Fruit fly (Drosophila melanogaster): ENCODE data around the gene CG17110.

CG17110 gene

dm6 chr3R:23060166-23060565 is 31.4 kb upstream of the CG17110 start:
- TF ChIP-seq dmrt93B (GFP tag; optimal IDR thresholded peaks at IDR 0.05) (no peak), tai (GFP tag; optimal IDR thresholded peaks at IDR 0.05) (no peak), psq (GFP tag; optimal IDR thresholded peaks at IDR 0.05) (no peak), woc (GFP tag; optimal IDR thresholded peaks at IDR 0.05) (no peak), fru (GFP tag; optimal IDR thresholded peaks at IDR 0.05) (no peak), Mio (GFP tag; optimal IDR thresholded peaks at IDR 0.05) (no peak), Dif (GFP tag; optimal IDR thresholded peaks at IDR 0.05; ENCODE audit: partially characterized antibody) (no peak), sv (GFP tag; optimal IDR thresholded peaks at IDR 0.05) (no peak)

- no peak for TF ChIP-seq N (GFP tag; optimal IDR thresholded peaks at IDR 0.05)
- TF ChIP-seq h (GFP tag; optimal IDR thresholded peaks at IDR 0.05) = peak; percentile 24
- TF ChIP-seq psq (GFP tag; optimal IDR thresholded peaks at IDR 0.05) = peak; percentile 13
- TF ChIP-seq Dfd (GFP tag; optimal IDR thresholded peaks at IDR 0.05) = no peak
- TF ChIP-seq foxo (GFP tag; optimal IDR thresholded peaks at IDR 0.05) = peak in 1 of 2 experiments; percentile 24
- TF ChIP-seq dmrt93B (GFP tag; optimal IDR thresholded peaks at IDR 0.05) = no peak
- TF ChIP-seq brk (GFP tag; optimal IDR thresholded peaks at IDR 0.05) = no peak
- TF ChIP-seq sage (GFP tag; optimal IDR thresholded peaks at IDR 0.05) = peak; percentile 10
- no peak for TF ChIP-seq pan (optimal IDR thresholded peaks at IDR 0.05)
- no peak for TF ChIP-seq Abd-B (GFP tag; optimal IDR thresholded peaks at IDR 0.05)
- no peak for TF ChIP-seq CG9705 (GFP tag; optimal IDR thresholded peaks at IDR 0.05)
- peak; percentile 35 for TF ChIP-seq rgr (GFP tag; optimal IDR thresholded peaks at IDR 0.05)
- no peak for TF ChIP-seq Rel (GFP tag; optimal IDR thresholded peaks at IDR 0.05)
- peak; percentile 59 for TF ChIP-seq Rel (tag; optimal IDR thresholded peaks at IDR 0.05)
- TF ChIP-seq Dif (GFP tag; optimal IDR thresholded peaks at IDR 0.05; ENCODE audit: partially characterized antibody) = no peak
Observed at dm6 chr3R:23061209-23061608, 30.3 kb upstream of the CG17110 start, which contains the start of the genes sav and Ublcp1. Gene sav, minus strand, starts transcription at chr3R:23061304. Gene Ublcp1, plus strand, starts transcription at chr3R:23061493.

dm6 chr3R:23067209-23067826 is 24.2 kb upstream of the CG17110 start, which contains the start of gene CG17111:
Gene CG17111, minus strand, starts transcription at chr3R:23067259.
- TF ChIP-seq woc (GFP tag; optimal IDR thresholded peaks at IDR 0.05) (no peak), Dif (GFP tag; optimal IDR thresholded peaks at IDR 0.05; ENCODE audit: partially characterized antibody) (no peak), sv (GFP tag; optimal IDR thresholded peaks at IDR 0.05) (peak; percentile 29), Sp1 (GFP tag; optimal IDR thresholded peaks at IDR 0.05) (no peak), CG9705 (GFP tag; optimal IDR thresholded peaks at IDR 0.05) (no peak), usp (GFP tag; optimal IDR thresholded peaks at IDR 0.05) (no peak), Myc (optimal IDR thresholded peaks at IDR 0.05) (no peak), dl (GFP tag; optimal IDR thresholded peaks at IDR 0.05; ENCODE audit: insufficient read depth in 1 of 2, partially characterized antibody in 2 of 2) (no peak), Jra (GFP tag; optimal IDR thresholded peaks at IDR 0.05) (no peak), Dfd (GFP tag; optimal IDR thresholded peaks at IDR 0.05) (no peak), dmrt93B (GFP tag; optimal IDR thresholded peaks at IDR 0.05) (no peak), psq (GFP tag; optimal IDR thresholded peaks at IDR 0.05) (no peak), ey (GFP tag; optimal IDR thresholded peaks at IDR 0.05) (no peak), Rel (GFP tag; optimal IDR thresholded peaks at IDR 0.05) (no peak), Rel (tag; optimal IDR thresholded peaks at IDR 0.05) (no peak), fru (GFP tag; optimal IDR thresholded peaks at IDR 0.05) (peak; percentile 8), Mio (GFP tag; optimal IDR thresholded peaks at IDR 0.05) (no peak), Abd-B (GFP tag; optimal IDR thresholded peaks at IDR 0.05) (no peak), N (GFP tag; optimal IDR thresholded peaks at IDR 0.05) (no peak), dsf (GFP tag; optimal IDR thresholded peaks at IDR 0.05; ENCODE audit: borderline replicate concordance) (no peak), HLH106 (tag; optimal IDR thresholded peaks at IDR 0.05) (peak; percentile 35), CrebA (GFP tag; optimal IDR thresholded peaks at IDR 0.05; ENCODE audit: borderline replicate concordance) (no peak), foxo (GFP tag; optimal IDR thresholded peaks at IDR 0.05) (peak in 1 of 2 experiments; percentile 19), Hnf4 (GFP tag; optimal IDR thresholded peaks at IDR 0.05) (no peak), jim (GFP tag; optimal IDR thresholded peaks at IDR 0.05) (no peak), lola (GFP tag; optimal IDR thresholded peaks at IDR 0.05) (no peak), Hr78 (GFP tag; optimal IDR thresholded peaks at IDR 0.05) (no peak), brk (GFP tag; optimal IDR thresholded peaks at IDR 0.05) (no peak), OdsH (GFP tag; optimal IDR thresholded peaks at IDR 0.05) (peak; percentile 3), sage (GFP tag; optimal IDR thresholded peaks at IDR 0.05) (no peak), Hr83 (GFP tag; optimal IDR thresholded peaks at IDR 0.05; ENCODE audit: poor library complexity, severe bottlenecking) (no peak), h (GFP tag; optimal IDR thresholded peaks at IDR 0.05) (peak; percentile 43), Vsx2 (GFP tag; optimal IDR thresholded peaks at IDR 0.05; ENCODE audit: partially characterized antibody) (no peak), CG32264 (GFP tag; optimal IDR thresholded peaks at IDR 0.05) (no peak), br (GFP tag; optimal IDR thresholded peaks at IDR 0.05) (no peak), GATAd (GFP tag; optimal IDR thresholded peaks at IDR 0.05) (no peak), pan (optimal IDR thresholded peaks at IDR 0.05) (no peak), tai (GFP tag; optimal IDR thresholded peaks at IDR 0.05) (no peak), rgr (GFP tag; optimal IDR thresholded peaks at IDR 0.05) (peak; percentile 2)

Measured in whole organism, wandering third instar larva.